Worm (Caenorhabditis elegans): ENCODE data around the gene aagr-2.
A peak's percentile ranks its signal among the peaks of the same experiment; 100 is the strongest.

The aagr-2 gene

DNA sequence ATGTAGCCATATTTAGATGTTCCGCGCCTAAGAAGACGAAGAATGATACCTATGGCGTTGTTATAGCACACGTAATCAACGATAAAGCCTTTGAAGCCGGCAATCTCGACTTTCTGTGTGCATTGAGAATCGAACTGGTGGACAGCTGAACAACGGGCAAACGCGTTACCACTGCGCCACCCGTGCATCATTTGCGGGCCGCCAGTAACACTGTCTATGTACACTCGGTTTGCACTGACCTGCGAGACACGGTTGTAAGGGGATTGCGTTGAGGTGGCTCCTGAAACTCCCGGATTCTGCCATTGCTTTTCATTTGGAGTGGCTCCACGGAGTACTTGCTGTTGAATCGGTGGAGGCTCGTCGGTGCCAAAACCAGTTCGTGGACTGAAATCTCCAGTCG lies 17.3 kb upstream of the aagr-2 start (continued):
- peak; percentile 32 for TF ChIP-seq lin-40 (tag; optimal IDR thresholded peaks at IDR 0.05)
- TF ChIP-seq ztf-28 (GFP tag; IDR thresholded peaks at IDR 0.05): 0 out of 2 replicates have a peak, but pooled peaks have one; percentile 56
- no peak for TF ChIP-seq F55B11.4 (tag; optimal IDR thresholded peaks at IDR 0.05; ENCODE audit: borderline replicate concordance, insufficient read depth)
- TF ChIP-seq ceh-91 (GFP tag; IDR thresholded peaks at IDR 0.05): 0 out of 2 replicates have a peak, but pooled peaks have one; percentile 43
- no peak for TF ChIP-seq ceh-40 (GFP tag; IDR thresholded peaks at IDR 0.05)
- no peak; the same call in 1 of the 2 replicates for TF ChIP-seq C06A6.2 (GFP tag; conservative IDR thresholded peaks at IDR 0.05)
- TF ChIP-seq F10E7.11 (tag; optimal IDR thresholded peaks at IDR 0.05): peak; percentile 52
- TF ChIP-seq attf-3 (GFP tag; conservative IDR thresholded peaks at IDR 0.05): 0 out of 2 replicates have a peak, but pooled peaks have one; percentile 12
- TF ChIP-seq pha-4 (tag; optimal IDR thresholded peaks at IDR 0.05): no peak
- TF ChIP-seq ztf-22 (GFP tag; optimal IDR thresholded peaks at IDR 0.05): no peak
- peak; percentile 48 for TF ChIP-seq lsl-1 (GFP tag; optimal IDR thresholded peaks at IDR 0.05)
- 0 out of 2 replicates have a peak, but pooled peaks have one; percentile 52 for TF ChIP-seq egl-44 (GFP tag; IDR thresholded peaks at IDR 0.05)
- peak; percentile 82 for TF ChIP-seq chd-7 (tag; optimal IDR thresholded peaks at IDR 0.05)
- peak; percentile 82 for TF ChIP-seq ZK185.1 (tag; optimal IDR thresholded peaks at IDR 0.05; ENCODE audit: poor library complexity, severe bottlenecking)
- no peak for TF ChIP-seq ztf-3 (GFP tag; optimal IDR thresholded peaks at IDR 0.05)
- no peak for TF ChIP-seq sea-2 (GFP tag; IDR thresholded peaks at IDR 0.05)
- TF ChIP-seq cebp-2 (GFP tag; IDR thresholded peaks at IDR 0.05): peak; percentile 87
- peak; percentile 49 for TF ChIP-seq ceh-27 (GFP tag; optimal IDR thresholded peaks at IDR 0.05)
- no peak for TF ChIP-seq egl-18 (GFP tag; IDR thresholded peaks at IDR 0.05)
- peak; percentile 74; the same call in 1 of the 2 replicates for TF ChIP-seq let-526 (GFP tag; IDR thresholded peaks at IDR 0.05)
- TF ChIP-seq mxl-1 (tag; optimal IDR thresholded peaks at IDR 0.05): no peak
- no peak for TF ChIP-seq cebp-1 (GFP tag; IDR thresholded peaks at IDR 0.05)
- peak; percentile 60 for TF ChIP-seq cebp-1 (tag; optimal IDR thresholded peaks at IDR 0.05)
- peak; percentile 23 for TF ChIP-seq ztf-18 (tag; optimal IDR thresholded peaks at IDR 0.05)
- peak; percentile 46 for TF ChIP-seq unc-130 (GFP tag; optimal IDR thresholded peaks at IDR 0.05)
- peak; percentile 7 for TF ChIP-seq somi-1 (GFP tag; optimal IDR thresholded peaks at IDR 0.05)
- no peak for TF ChIP-seq sdz-38 (tag; optimal IDR thresholded peaks at IDR 0.05)
- peak; percentile 85; the same call in 1 of the 2 replicates for TF ChIP-seq aptf-3 (GFP tag; IDR thresholded peaks at IDR 0.05)
- no peak for TF ChIP-seq madf-10 (tag; optimal IDR thresholded peaks at IDR 0.05)
- TF ChIP-seq lin-54 (GFP tag; optimal IDR thresholded peaks at IDR 0.05): peak; percentile 66
- peak; percentile 64 for TF ChIP-seq die-1 (tag; optimal IDR thresholded peaks at IDR 0.05)
- TF ChIP-seq F57C9.4 (tag; optimal IDR thresholded peaks at IDR 0.05): no peak
- 0 out of 2 replicates have a peak, but pooled peaks have one; percentile 19 for TF ChIP-seq F33H1.4 (GFP tag; IDR thresholded peaks at IDR 0.05)
- TF ChIP-seq ceh-79 (tag; optimal IDR thresholded peaks at IDR 0.05): peak; percentile 33
- peak; percentile 77 for TF ChIP-seq nfyb-1 (GFP tag; IDR thresholded peaks at IDR 0.05)
- peak; percentile 76 for TF ChIP-seq mes-4 (tag; optimal IDR thresholded peaks at IDR 0.05)
- TF ChIP-seq atf-7 (tag; optimal IDR thresholded peaks at IDR 0.05): no peak
- TF ChIP-seq rec-8 (tag; optimal IDR thresholded peaks at IDR 0.05): peak; percentile 53 to 78
- TF ChIP-seq T26A5.8 (tag; optimal IDR thresholded peaks at IDR 0.05): no peak
- TF ChIP-seq attf-5 (GFP tag; optimal IDR thresholded peaks at IDR 0.05): peak; percentile 51
- peak; percentile 79 for TF ChIP-seq B0261.1 (tag; optimal IDR thresholded peaks at IDR 0.05)
- TF ChIP-seq egrh-3 (GFP tag; IDR thresholded peaks at IDR 0.05): no peak
- TF ChIP-seq tbx-9 (tag; optimal IDR thresholded peaks at IDR 0.05; ENCODE audit: borderline replicate concordance): no peak
- no peak for TF ChIP-seq B0019.2 (GFP tag; conservative IDR thresholded peaks at IDR 0.05)
- peak; percentile 83 for TF ChIP-seq zfh-2 (GFP tag; conservative IDR thresholded peaks at IDR 0.05)
- TF ChIP-seq ztf-25 (GFP tag; IDR thresholded peaks at IDR 0.05): no peak
- no peak for TF ChIP-seq snpc-3.4 (tag; optimal IDR thresholded peaks at IDR 0.05)
- TF ChIP-seq mel-28 (tag; optimal IDR thresholded peaks at IDR 0.05; ENCODE audit: borderline replicate concordance): no peak
- TF ChIP-seq lag-1 (GFP tag; IDR thresholded peaks at IDR 0.05): no peak

Data from whole organism, young adult.